Fruit fly (Drosophila melanogaster) whole organism, embryonic: Measurements from ENCODE around the gene Cep135.

Experiments used
- Antp ChIP-seq: fragments of 200-800 bp; sonication (Bioruptor generic); optimal IDR thresholded peaks from 3 replicates; lab custom pipeline; 2016; ENCODE audit warnings: missing biosample characterization, missing genetic modification characterization
- Blimp-1 ChIP-seq: fragments of 200-800 bp; sonication (Bioruptor generic); optimal IDR thresholded peaks from 3 replicates; lab custom pipeline; 2018; ENCODE audit warnings: missing biosample characterization, missing genetic modification characterization, mild to moderate bottlenecking, moderate library complexity, missing genetic modification reagents
- CG11085 ChIP-seq: fragments of 200-800 bp; sonication (Bioruptor generic); IDR thresholded peaks from 2 replicates; pipeline ENCODE4 v1.3.6; 2022; ENCODE audit warnings: missing biosample characterization, missing genetic modification characterization
- CG11504 ChIP-seq: fragments of 200-800 bp; sonication (Bioruptor generic); optimal IDR thresholded peaks from 3 replicates; lab custom pipeline; 2019; ENCODE audit warnings: missing biosample characterization, mild to moderate bottlenecking, missing genetic modification characterization, moderate library complexity
- CG11695 ChIP-seq: fragments of 200-800 bp; sonication (Bioruptor generic); IDR thresholded peaks from 3 replicates; pipeline ENCODE4 v1.3.6; 2022; ENCODE audit warnings: missing biosample characterization, missing genetic modification characterization
- CG12104 ChIP-seq: fragments of 200-800 bp; sonication (Bioruptor generic); optimal IDR thresholded peaks from 3 replicates; lab custom pipeline; 2016; ENCODE audit warnings: missing biosample characterization, missing genetic modification characterization
- CG14014 ChIP-seq: fragments of 200-800 bp; sonication (Bioruptor generic); IDR thresholded peaks from 2 replicates; pipeline ENCODE4 v1.3.6; 2022; ENCODE audit warnings: missing biosample characterization, missing genetic modification characterization
- CG14860 ChIP-seq: fragments of 200-800 bp; sonication (Bioruptor generic); IDR thresholded peaks from 3 replicates; pipeline ENCODE4 v1.3.6; 2022; ENCODE audit warnings: missing biosample characterization, missing genetic modification characterization; ENCODE audit not compliant: partially characterized antibody
- CG1529 ChIP-seq: fragments of 200-800 bp; sonication (Bioruptor generic); optimal IDR thresholded peaks from 3 replicates; lab custom pipeline; 2018; ENCODE audit warnings: missing biosample characterization, missing genetic modification characterization
- CG15601 ChIP-seq: fragments of 200-800 bp; sonication (Bioruptor generic); optimal IDR thresholded peaks from 3 replicates; lab custom pipeline; 2019; ENCODE audit warnings: missing biosample characterization, mild to moderate bottlenecking, missing genetic modification characterization, moderate library complexity
- CG15696 ChIP-seq: fragments of 200-800 bp; sonication (Bioruptor generic); optimal IDR thresholded peaks from 2 replicates; lab custom pipeline; 2019; ENCODE audit warnings: missing biosample characterization, mild to moderate bottlenecking, missing genetic modification characterization, moderate library complexity
- CG16863 ChIP-seq: fragments of 200-800 bp; sonication (Bioruptor generic); optimal IDR thresholded peaks from 3 replicates; lab custom pipeline; 2016; ENCODE audit warnings: missing biosample characterization, missing genetic modification characterization
- CG17912 ChIP-seq: fragments of 200-800 bp; sonication (Bioruptor generic); optimal IDR thresholded peaks from 2 replicates; lab custom pipeline; 2018; ENCODE audit warnings: missing biosample characterization, mild to moderate bottlenecking, missing genetic modification characterization
- CG18764 ChIP-seq: fragments of 200-800 bp; sonication (Bioruptor generic); optimal IDR thresholded peaks from 3 replicates; lab custom pipeline; 2016; ENCODE audit warnings: missing biosample characterization, missing genetic modification characterization
- CG2678 ChIP-seq: fragments of 200-800 bp; sonication (Bioruptor generic); optimal IDR thresholded peaks from 3 replicates; lab custom pipeline; 2019; ENCODE audit warnings: missing biosample characterization, mild to moderate bottlenecking, missing genetic modification characterization, moderate library complexity
- CG33213 ChIP-seq: fragments of 200-800 bp; sonication (Bioruptor generic); optimal IDR thresholded peaks from 3 replicates; lab custom pipeline; 2016; ENCODE audit warnings: missing biosample characterization, missing genetic modification characterization
- CG3838 ChIP-seq: fragments of 200-800 bp; sonication (Bioruptor generic); optimal IDR thresholded peaks from 3 replicates; lab custom pipeline; 2016; ENCODE audit warnings: missing biosample characterization, missing genetic modification characterization
- CG4707 ChIP-seq: fragments of 200-800 bp; sonication (Bioruptor generic); optimal IDR thresholded peaks from 2 replicates; lab custom pipeline; 2018; ENCODE audit warnings: missing biosample characterization, mild to moderate bottlenecking, missing genetic modification characterization, moderate library complexity
- CG8290 ChIP-seq, 3 experiments: fragments of 200-800 bp; sonication (Bioruptor generic); optimal IDR thresholded peaks; 2 replicates each; lab custom pipeline; 2016 to 2019; ENCODE audit warnings: missing biosample characterization in 3 of 3, missing genetic modification characterization in 3 of 3, mild to moderate bottlenecking in 2 of 3, moderate library complexity in 1 of 3
- CG8388 ChIP-seq: fragments of 200-800 bp; sonication (Bioruptor generic); optimal IDR thresholded peaks from 2 replicates; lab custom pipeline; 2019; ENCODE audit warnings: missing biosample characterization, mild to moderate bottlenecking, missing genetic modification characterization, moderate library complexity
- CG9215 ChIP-seq: fragments of 200-800 bp; sonication (Bioruptor generic); IDR thresholded peaks from 2 replicates; pipeline ENCODE4 v1.3.6; 2022; ENCODE audit warnings: missing biosample characterization, missing genetic modification characterization
- Doc2 ChIP-seq: fragments of 200-800 bp; sonication (Bioruptor generic); IDR thresholded peaks from 2 replicates; pipeline ENCODE4 v1.3.6; 2022; ENCODE audit warnings: missing biosample characterization, missing genetic modification characterization
- Dp ChIP-seq: fragments of 200-800 bp; sonication (Bioruptor generic); optimal IDR thresholded peaks from 2 replicates; lab custom pipeline; 2018; ENCODE audit warnings: missing biosample characterization, mild to moderate bottlenecking, missing genetic modification characterization, moderate library complexity
- E2f2 ChIP-seq: fragments of 200-800 bp; sonication (Bioruptor generic); IDR thresholded peaks from 2 replicates; pipeline ENCODE4 v1.3.6; 2022; ENCODE audit warnings: missing biosample characterization, missing genetic modification characterization
- Hmr ChIP-seq: fragments of 200-800 bp; sonication (Bioruptor generic); optimal IDR thresholded peaks from 3 replicates; lab custom pipeline; 2017; ENCODE audit warnings: mild to moderate bottlenecking, missing biosample characterization, missing genetic modification reagents, missing genetic modification characterization
- Lhr ChIP-seq: fragments of 200-800 bp; sonication (Bioruptor generic); optimal IDR thresholded peaks from 3 replicates; lab custom pipeline; 2017; ENCODE audit warnings: mild to moderate bottlenecking, missing biosample characterization, missing genetic modification reagents, missing genetic modification characterization
- Mrtf ChIP-seq: fragments of 200-800 bp; sonication (Bioruptor generic); IDR thresholded peaks from 3 replicates; pipeline ENCODE4 v1.3.6; 2022; ENCODE audit warnings: missing biosample characterization, missing genetic modification characterization
- Myb ChIP-seq: fragments of 200-800 bp; sonication (Bioruptor generic); optimal IDR thresholded peaks from 2 replicates; lab custom pipeline; 2016; ENCODE audit warnings: missing biosample characterization, missing genetic modification characterization
- NfI ChIP-seq: fragments of 200-800 bp; sonication (Bioruptor generic); optimal IDR thresholded peaks from 3 replicates; lab custom pipeline; 2018; ENCODE audit warnings: missing biosample characterization, mild to moderate bottlenecking, missing genetic modification characterization, moderate library complexity
- Oli ChIP-seq: fragments of 200-800 bp; sonication (Bioruptor generic); optimal IDR thresholded peaks from 2 replicates; lab custom pipeline; 2018; ENCODE audit warnings: missing biosample characterization, mild to moderate bottlenecking, missing genetic modification characterization, moderate library complexity
- Scr ChIP-seq: fragments of 200-800 bp; sonication (Bioruptor generic); IDR thresholded peaks from 2 replicates; pipeline ENCODE4 v1.3.6; 2022; ENCODE audit warnings: missing biosample characterization, missing genetic modification characterization; ENCODE audit not compliant: partially characterized antibody
- abd-A ChIP-seq: fragments of 200-800 bp; sonication (Bioruptor generic); optimal IDR thresholded peaks from 3 replicates; lab custom pipeline; 2019; ENCODE audit warnings: missing biosample characterization, mild to moderate bottlenecking, missing genetic modification characterization, moderate library complexity
- crol ChIP-seq: fragments of 200-800 bp; sonication (Bioruptor generic); IDR thresholded peaks from 2 replicates; pipeline ENCODE4 v1.3.6; 2022; ENCODE audit warnings: missing biosample characterization, missing genetic modification characterization
- crp ChIP-seq, 2 experiments: fragments of 200-800 bp; sonication (Bioruptor generic); optimal IDR thresholded peaks; 2 replicates in 1 of 2; 3 replicates in 1 of 2; lab custom pipeline; 2017; ENCODE audit warnings: missing biosample characterization in 2 of 2, missing genetic modification characterization in 2 of 2, mild to moderate bottlenecking in 1 of 2, moderate library complexity in 1 of 2
- cwo ChIP-seq: fragments of 200-800 bp; sonication (Bioruptor generic); optimal IDR thresholded peaks from 3 replicates; lab custom pipeline; 2017; ENCODE audit warnings: missing biosample characterization, missing genetic modification characterization, mild to moderate bottlenecking, moderate library complexity, missing genetic modification reagents
- fd96Cb ChIP-seq: fragments of 200-800 bp; sonication (Bioruptor generic); optimal IDR thresholded peaks from 2 replicates; lab custom pipeline; 2018; ENCODE audit warnings: missing biosample characterization, mild to moderate bottlenecking, missing genetic modification characterization, moderate library complexity
- grn ChIP-seq: fragments of 200-800 bp; sonication (Bioruptor generic); optimal IDR thresholded peaks from 3 replicates; lab custom pipeline; 2017; ENCODE audit warnings: missing biosample characterization, missing genetic modification characterization
- her ChIP-seq: fragments of 200-800 bp; sonication (Bioruptor generic); optimal IDR thresholded peaks from 2 replicates; lab custom pipeline; 2016; ENCODE audit warnings: missing biosample characterization, missing genetic modification characterization
- lab ChIP-seq: fragments of 200-800 bp; sonication (Bioruptor generic); optimal IDR thresholded peaks from 3 replicates; lab custom pipeline; 2017; ENCODE audit warnings: missing biosample characterization, missing genetic modification characterization, mild to moderate bottlenecking, moderate library complexity, missing genetic modification reagents
- nmo ChIP-seq: fragments of 200-800 bp; sonication (Bioruptor generic); optimal IDR thresholded peaks from 2 replicates; lab custom pipeline; 2018; ENCODE audit warnings: missing biosample characterization, mild to moderate bottlenecking, missing genetic modification characterization, moderate library complexity
- oc ChIP-seq: fragments of 200-800 bp; sonication (Bioruptor generic); optimal IDR thresholded peaks from 2 replicates; lab custom pipeline; 2018; ENCODE audit warnings: missing biosample characterization, mild to moderate bottlenecking, missing genetic modification characterization, moderate library complexity
- pfk ChIP-seq: fragments of 200-800 bp; sonication (Bioruptor generic); optimal IDR thresholded peaks from 2 replicates; lab custom pipeline; 2018; ENCODE audit warnings: missing biosample characterization, mild to moderate bottlenecking, missing genetic modification characterization, moderate library complexity
- pzg ChIP-seq: fragments of 200-800 bp; sonication (Bioruptor generic); optimal IDR thresholded peaks from 3 replicates; lab custom pipeline; 2018; ENCODE audit warnings: missing biosample characterization, mild to moderate bottlenecking, missing genetic modification characterization, moderate library complexity
- ro ChIP-seq: fragments of 200-800 bp; sonication (Bioruptor generic); IDR thresholded peaks from 2 replicates; pipeline ENCODE4 v1.3.6; 2022; ENCODE audit warnings: missing biosample characterization, missing genetic modification characterization
- tna ChIP-seq: fragments of 200-800 bp; sonication (Bioruptor generic); IDR thresholded peaks from 2 replicates; pipeline ENCODE4 v1.3.6; 2022; ENCODE audit warnings: missing biosample characterization, missing genetic modification characterization; ENCODE audit not compliant: partially characterized antibody
- toy ChIP-seq: fragments of 200-800 bp; sonication (Bioruptor generic); IDR thresholded peaks from 2 replicates; pipeline ENCODE4 v1.3.6; 2022; ENCODE audit warnings: missing biosample characterization, missing genetic modification characterization
- ttk ChIP-seq: fragments of 200-800 bp; sonication (Bioruptor generic); IDR thresholded peaks from 2 replicates; pipeline ENCODE4 v2.1.2; 2022; ENCODE audit warnings: missing biosample characterization, missing genetic modification characterization
- unc-4 ChIP-seq: fragments of 200-800 bp; sonication (Bioruptor generic); IDR thresholded peaks from 2 replicates; pipeline ENCODE4 v1.3.6; 2022; ENCODE audit warnings: missing biosample characterization, missing genetic modification characterization; ENCODE audit not compliant: partially characterized antibody

Gene Cep135

DNA sequence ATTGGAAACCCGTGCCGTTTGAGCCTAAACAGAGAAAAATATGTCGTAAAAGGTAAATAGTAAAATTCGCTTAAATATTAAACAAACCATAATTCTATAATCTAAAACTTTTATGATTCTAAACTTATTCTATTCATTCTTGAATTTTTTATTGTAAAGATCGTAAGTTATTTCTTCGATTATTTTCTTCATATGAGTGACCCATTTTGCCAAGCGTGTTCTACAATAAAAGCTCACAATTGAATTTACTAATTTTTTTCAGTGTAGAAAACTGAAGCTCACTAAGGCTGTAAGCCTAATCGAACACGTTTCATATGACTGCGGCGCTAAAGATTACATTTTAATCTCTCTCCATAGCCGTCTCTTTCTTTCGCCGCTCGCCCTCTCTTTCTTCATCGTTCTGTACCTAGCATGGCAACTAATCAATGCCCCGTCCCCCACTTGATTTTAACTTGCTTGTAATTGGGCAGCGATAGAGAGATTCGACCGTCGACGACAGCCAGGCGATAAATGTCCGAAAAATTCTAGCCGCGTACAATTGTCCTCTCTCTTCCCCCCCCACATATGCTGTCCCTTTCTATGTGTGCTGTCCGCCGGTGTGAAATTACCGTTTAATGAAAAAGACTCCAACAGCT is 55.3 kb downstream of the Cep135 start (continued):
- TF ChIP-seq Blimp-1 (peak; percentile 53), Hmr (GFP tag; lab: Kevin White, UChicago) (peak; percentile 3), Antp (GFP tag; lab: Kevin White, UChicago) (no peak), CG18764 (GFP tag; lab: Kevin White, UChicago) (peak; percentile 17), Scr (GFP tag; lab: Robert Waterston, UW) (no peak), grn (GFP tag; lab: Kevin White, UChicago) (peak; percentile 25), CG2678 (tag; lab: Kevin White, UChicago) (peak; percentile 10), cwo (GFP tag; lab: Kevin White, UChicago) (peak; percentile 20), E2f2 (no peak), nmo (GFP tag; lab: Kevin White, UChicago) (no peak), ttk (0 out of 2 replicates have a peak, but pooled peaks have one; percentile 5), CG15696 (tag; lab: Kevin White, UChicago) (no peak), abd-A (tag; lab: Kevin White, UChicago) (peak; percentile 14), Myb (no peak), crp (GFP tag; optimal IDR thresholded peaks at IDR 0.05; lab: Kevin White, UChicago) (no peak), Doc2 (GFP tag; lab: Robert Waterston, UW) (0 out of 2 replicates have a peak, but pooled peaks have one; percentile 20), tna (GFP tag; lab: Robert Waterston, UW) (no peak), CG12104 (GFP tag; lab: Kevin White, UChicago) (peak; percentile 28), toy (GFP tag; lab: Robert Waterston, UW) (no peak), oc (no peak), fd96Cb (tag; lab: Kevin White, UChicago) (peak; percentile 31), CG8388 (no peak), CG16863 (GFP tag; lab: Kevin White, UChicago) (no peak), crol (GFP tag; lab: Robert Waterston, UW) (peak; percentile 66; the same call in 1 of the 2 replicates), Dp (no peak), CG1529 (no peak), pfk (no peak), CG14014 (GFP tag; lab: Robert Waterston, UW) (no peak), CG33213 (no peak), CG11695 (GFP tag; lab: Robert Waterston, UW) (no peak), CG9215 (GFP tag; lab: Robert Waterston, UW) (no peak), her (GFP tag; lab: Kevin White, UChicago) (no peak), Mrtf (no peak), unc-4 (no peak), CG11504 (tag; lab: Kevin White, UChicago) (peak; percentile 24), pzg (no peak), CG15601 (tag; lab: Kevin White, UChicago) (no peak), Oli (peak; percentile 33), CG4707 (no peak), CG3838 (GFP tag; lab: Kevin White, UChicago) (no peak), ro (GFP tag; lab: Robert Waterston, UW) (no peak), Lhr (GFP tag; lab: Kevin White, UChicago) (no peak), CG8290 (GFP tag; optimal IDR thresholded peaks at IDR 0.05; lab: Kevin White, UChicago) (no peak), CG8290 (tag; optimal IDR thresholded peaks at IDR 0.05; lab: Kevin White, UChicago) (no peak), NfI (no peak), CG11085 (GFP tag; lab: Robert Waterston, UW) (no peak), CG14860 (GFP tag; lab: Robert Waterston, UW) (no peak), CG17912 (GFP tag; lab: Kevin White, UChicago) (no peak), lab (GFP tag; lab: Kevin White, UChicago) (peak; percentile 33)
